Fruit fly (Drosophila melanogaster) whole organism, pupa: ENCODE measurements around the gene larp.

Experiments used
- CG10348 ChIP-seq: fragments of 200-800 bp; sonication (Bioruptor generic); IDR thresholded peaks from 2 replicates; pipeline ENCODE4 v1.3.6; 2022; ENCODE audit warnings: missing biosample characterization, missing genetic modification characterization
- CG12605 ChIP-seq: fragments of 200-800 bp; sonication (Bioruptor generic); IDR thresholded peaks from 2 replicates; pipeline ENCODE4 v1.3.6; 2022; ENCODE audit warnings: missing biosample characterization, missing genetic modification characterization
- CG13204 ChIP-seq: fragments of 200-800 bp; sonication (Bioruptor generic); optimal IDR thresholded peaks from 2 replicates; lab custom pipeline; 2018; ENCODE audit warnings: missing biosample characterization, mild to moderate bottlenecking, missing genetic modification characterization, moderate library complexity
- CG14655 ChIP-seq: fragments of 200-800 bp; sonication (Bioruptor generic); optimal IDR thresholded peaks from 3 replicates; lab custom pipeline; 2017; ENCODE audit warnings: mild to moderate bottlenecking, missing biosample characterization, missing genetic modification reagents, missing genetic modification characterization
- CG15710 ChIP-seq: fragments of 200-800 bp; sonication (Bioruptor generic); optimal IDR thresholded peaks from 2 replicates; lab custom pipeline; 2018; ENCODE audit warnings: missing biosample characterization, mild to moderate bottlenecking, missing genetic modification characterization, moderate library complexity
- CG17806 ChIP-seq: fragments of 200-800 bp; sonication (Bioruptor generic); optimal IDR thresholded peaks from 2 replicates; lab custom pipeline; 2018; ENCODE audit warnings: missing biosample characterization, mild to moderate bottlenecking, missing genetic modification characterization, moderate library complexity
- CG32121 ChIP-seq: fragments of 200-800 bp; sonication (Bioruptor generic); IDR thresholded peaks from 2 replicates; pipeline ENCODE4 v1.3.6; 2022; ENCODE audit warnings: missing biosample characterization, missing genetic modification characterization
- CG34367 ChIP-seq: fragments of 200-800 bp; sonication (Bioruptor generic); optimal IDR thresholded peaks from 2 replicates; lab custom pipeline; 2018; ENCODE audit warnings: missing biosample characterization, mild to moderate bottlenecking, missing genetic modification characterization
- CG4496 ChIP-seq: fragments of 200-800 bp; sonication (Bioruptor generic); IDR thresholded peaks from 3 replicates; pipeline ENCODE4 v1.3.6; 2022; ENCODE audit warnings: missing biosample characterization, missing genetic modification characterization
- CG8159 ChIP-seq: fragments of 200-800 bp; sonication (Bioruptor generic); optimal IDR thresholded peaks from 3 replicates; lab custom pipeline; 2018; ENCODE audit warnings: missing biosample characterization, mild to moderate bottlenecking, missing genetic modification characterization, moderate library complexity
- CG8301 ChIP-seq: fragments of 200-800 bp; sonication (Bioruptor generic); optimal IDR thresholded peaks from 2 replicates; lab custom pipeline; 2018; ENCODE audit warnings: missing biosample characterization, mild to moderate bottlenecking, missing genetic modification characterization
- CG9948 ChIP-seq: fragments of 200-800 bp; sonication (Bioruptor generic); optimal IDR thresholded peaks from 2 replicates; lab custom pipeline; 2018; ENCODE audit warnings: missing biosample characterization, mild to moderate bottlenecking, missing genetic modification characterization, moderate library complexity
- D1 ChIP-seq: fragments of 200-800 bp; sonication (Bioruptor generic); optimal IDR thresholded peaks from 2 replicates; lab custom pipeline; 2018; ENCODE audit warnings: missing biosample characterization, mild to moderate bottlenecking, missing genetic modification characterization, moderate library complexity
- EcR ChIP-seq: fragments of 200-800 bp; sonication (Bioruptor generic); optimal IDR thresholded peaks from 3 replicates; lab custom pipeline; 2019; ENCODE audit warnings: missing biosample characterization, missing genetic modification characterization, mild to moderate bottlenecking, moderate library complexity, missing genetic modification reagents
- Ets98B ChIP-seq: fragments of 200-800 bp; sonication (Bioruptor generic); IDR thresholded peaks from 2 replicates; pipeline ENCODE4 v1.3.6; 2022; ENCODE audit warnings: missing biosample characterization, missing genetic modification characterization
- Pif1A ChIP-seq: fragments of 200-800 bp; sonication (Bioruptor generic); optimal IDR thresholded peaks from 3 replicates; lab custom pipeline; 2016; ENCODE audit warnings: missing biosample characterization, missing genetic modification characterization
- Pif1B ChIP-seq: fragments of 200-800 bp; sonication (Bioruptor generic); optimal IDR thresholded peaks from 3 replicates; lab custom pipeline; 2016; ENCODE audit warnings: missing biosample characterization, missing genetic modification characterization
- Snoo ChIP-seq: fragments of 200-800 bp; sonication (Bioruptor generic); optimal IDR thresholded peaks from 3 replicates; lab custom pipeline; 2017; ENCODE audit warnings: missing biosample characterization, mild to moderate bottlenecking, missing genetic modification characterization, inconsistent platforms
- fd96Ca ChIP-seq: fragments of 200-800 bp; sonication (Bioruptor generic); IDR thresholded peaks from 3 replicates; pipeline ENCODE4 v1.3.6; 2022; ENCODE audit warnings: missing biosample characterization, missing genetic modification characterization
- gl ChIP-seq: fragments of 200-800 bp; sonication (Bioruptor generic); optimal IDR thresholded peaks from 2 replicates; lab custom pipeline; 2018; ENCODE audit warnings: missing biosample characterization, mild to moderate bottlenecking, missing genetic modification characterization
- rn ChIP-seq: fragments of 200-800 bp; sonication (Bioruptor generic); IDR thresholded peaks from 2 replicates; pipeline ENCODE4 v1.3.6; 2022; ENCODE audit warnings: missing biosample characterization, missing genetic modification characterization

larp gene

dm6 chr3R:28307926-28308746 is 28.1 kb downstream of the larp start:
- TF ChIP-seq EcR (GFP tag; lab: Kevin White, UChicago) = no peak
- peak; percentile 17 for TF ChIP-seq Pif1A (GFP tag; lab: Kevin White, UChicago)
- TF ChIP-seq CG14655 (GFP tag; lab: Kevin White, UChicago) = peak; percentile 45
- no peak for TF ChIP-seq rn (GFP tag; lab: Robert Waterston, UW)
- TF ChIP-seq CG17806 (tag; lab: Kevin White, UChicago) = peak; percentile 0
- TF ChIP-seq Ets98B (GFP tag; lab: Robert Waterston, UW) = 0 out of 2 replicates have a peak, but pooled peaks have one; percentile 28
- 0 out of 3 replicates have a peak, but pooled peaks have one; percentile 44 for TF ChIP-seq fd96Ca (GFP tag; lab: Robert Waterston, UW)
- TF ChIP-seq CG8159 (tag; lab: Kevin White, UChicago) = peak; percentile 7
- no peak for TF ChIP-seq CG12605 (GFP tag; lab: Robert Waterston, UW)
- peak; percentile 35 for TF ChIP-seq CG8301 (tag; lab: Kevin White, UChicago)
- TF ChIP-seq Snoo (tag; lab: Kevin White, UChicago) = no peak
- TF ChIP-seq CG32121 (GFP tag; lab: Robert Waterston, UW) = 0 out of 2 replicates have a peak, but pooled peaks have one; percentile 31
- TF ChIP-seq D1 (tag; lab: Kevin White, UChicago) = no peak
- no peak for TF ChIP-seq gl (tag; lab: Kevin White, UChicago)

- TF ChIP-seq rn (GFP tag; lab: Robert Waterston, UW) (no peak), CG12605 (GFP tag; lab: Robert Waterston, UW) (no peak), CG15710 (no peak), CG32121 (GFP tag; lab: Robert Waterston, UW) (no peak), CG4496 (0 out of 3 replicates have a peak, but pooled peaks have one; percentile 20), Pif1A (GFP tag; lab: Kevin White, UChicago) (no peak), CG17806 (tag; lab: Kevin White, UChicago) (no peak), EcR (GFP tag; lab: Kevin White, UChicago) (no peak), CG10348 (no peak)
These were observed 30.3 kb downstream of the larp start for dm6 chr3R:28305959-28306358.

- no peak for TF ChIP-seq CG8159 (tag; lab: Kevin White, UChicago)
- TF ChIP-seq CG15710 = no peak
- no peak for TF ChIP-seq Pif1A (GFP tag; lab: Kevin White, UChicago)
- no peak for TF ChIP-seq CG17806 (tag; lab: Kevin White, UChicago)
- no peak for TF ChIP-seq CG8301 (tag; lab: Kevin White, UChicago)
- TF ChIP-seq CG9948 (tag; lab: Kevin White, UChicago) = no peak
- no peak for TF ChIP-seq CG4496
- TF ChIP-seq Pif1B = no peak
- no peak for TF ChIP-seq D1 (tag; lab: Kevin White, UChicago)
- no peak for TF ChIP-seq Ets98B (GFP tag; lab: Robert Waterston, UW)
- TF ChIP-seq CG13204 = no peak
- TF ChIP-seq EcR (GFP tag; lab: Kevin White, UChicago) = no peak
- TF ChIP-seq gl (tag; lab: Kevin White, UChicago) = no peak
- no peak for TF ChIP-seq Snoo (tag; lab: Kevin White, UChicago)
- no peak for TF ChIP-seq CG10348
- TF ChIP-seq rn (GFP tag; lab: Robert Waterston, UW) = no peak
- no peak for TF ChIP-seq CG12605 (GFP tag; lab: Robert Waterston, UW)
- no peak for TF ChIP-seq CG32121 (GFP tag; lab: Robert Waterston, UW)
- TF ChIP-seq fd96Ca (GFP tag; lab: Robert Waterston, UW) = no peak
- TF ChIP-seq CG34367 = no peak
- TF ChIP-seq, all 21 proteins: peak for 0
These were observed 31.7 kb downstream of the larp start, which contains the start of gene CG12516 for dm6 chr3R:28304505-28304904. Gene CG12516 (minus strand): TSS chr3R:28304605.

dm6 chr3R:28297513-28297912 is 38.7 kb downstream of the larp start:
- TF ChIP-seq CG8159 (tag; lab: Kevin White, UChicago) (peak; percentile 4), rn (GFP tag; lab: Robert Waterston, UW) (no peak), CG10348 (no peak), Pif1B (no peak), CG15710 (no peak), CG13204 (no peak)

- TF ChIP-seq CG10348 = no peak
- no peak for TF ChIP-seq Snoo (tag; lab: Kevin White, UChicago)
- TF ChIP-seq CG34367 = no peak
- TF ChIP-seq CG17806 (tag; lab: Kevin White, UChicago) = no peak
- TF ChIP-seq CG8301 (tag; lab: Kevin White, UChicago) = no peak
- TF ChIP-seq CG4496 = no peak
These were observed 42.5 kb downstream of the larp start, which contains the start of gene UQCR-14L for dm6 chr3R:28293748-28294147. Gene UQCR-14L (plus strand): TSS chr3R:28294048.

- no peak for TF ChIP-seq CG15710
- TF ChIP-seq CG4496 = no peak
- TF ChIP-seq CG10348 = no peak
- no peak for TF ChIP-seq CG9948 (tag; lab: Kevin White, UChicago)
These were observed 43.7 kb downstream of the larp start, which contains the start of gene Mst98Cb for dm6 chr3R:28292498-28292897. Gene Mst98Cb (plus strand): TSS chr3R:28292798.
